Fruit fly (Drosophila melanogaster) whole organism, embryonic: ENCODE measurements around the gene RpS7.

ENCODE experiments used
- Awh ChIP-seq: fragments of 200-800 bp; sonication (Bioruptor generic); IDR thresholded peaks from 2 replicates; pipeline ENCODE4, ENCODE4 v1.3.6; 2022; ENCODE audit warnings: missing biosample characterization, missing genetic modification characterization
- BtbVII ChIP-seq: fragments of 200-800 bp; sonication (Bioruptor generic); optimal IDR thresholded peaks from 3 replicates; lab custom pipeline; 2017; ENCODE audit warnings: missing biosample characterization, mild to moderate bottlenecking, missing genetic modification characterization
- CG10267 ChIP-seq: fragments of 200-800 bp; sonication (Bioruptor generic); optimal IDR thresholded peaks from 2 replicates; lab custom pipeline; 2018; ENCODE audit warnings: missing biosample characterization, mild to moderate bottlenecking, missing genetic modification characterization, moderate library complexity
- CG11560 ChIP-seq: fragments of 200-800 bp; sonication (Bioruptor generic); IDR thresholded peaks from 3 replicates; pipeline ENCODE4 v1.3.6; 2022; ENCODE audit warnings: missing biosample characterization, missing genetic modification characterization
- CG12155 ChIP-seq: fragments of 200-800 bp; sonication (Bioruptor generic); optimal IDR thresholded peaks from 3 replicates; lab custom pipeline; 2016; ENCODE audit warnings: missing biosample characterization, missing genetic modification characterization
- CG12769 ChIP-seq: fragments of 200-800 bp; sonication (Bioruptor generic); optimal IDR thresholded peaks from 2 replicates; lab custom pipeline; 2019; ENCODE audit warnings: missing biosample characterization, mild to moderate bottlenecking, missing genetic modification characterization, moderate library complexity
- CG17385 ChIP-seq: fragments of 200-800 bp; sonication (Bioruptor generic); optimal IDR thresholded peaks from 3 replicates; lab custom pipeline; 2018; ENCODE audit warnings: missing biosample characterization, mild to moderate bottlenecking, missing genetic modification characterization
- CG17802 ChIP-seq: fragments of 200-800 bp; sonication (Bioruptor generic); optimal IDR thresholded peaks from 2 replicates; lab custom pipeline; 2018; ENCODE audit warnings: missing biosample characterization, mild to moderate bottlenecking, missing genetic modification characterization, moderate library complexity
- CG3163 ChIP-seq: fragments of 200-800 bp; sonication (Bioruptor generic); optimal IDR thresholded peaks from 3 replicates; lab custom pipeline; 2016; ENCODE audit warnings: missing biosample characterization, missing genetic modification characterization
- CG32767 ChIP-seq: fragments of 200-800 bp; sonication (Bioruptor generic); IDR thresholded peaks from 2 replicates; pipeline ENCODE4 v1.3.6; 2022; ENCODE audit warnings: missing biosample characterization, missing genetic modification characterization
- CG32772 ChIP-seq: fragments of 200-800 bp; sonication (Bioruptor generic); IDR thresholded peaks from 2 replicates; pipeline ENCODE4 v1.3.6; 2022; ENCODE audit warnings: missing biosample characterization, missing genetic modification characterization
- CG7372 ChIP-seq: fragments of 200-800 bp; sonication (Bioruptor generic); IDR thresholded peaks from 2 replicates; pipeline ENCODE4 v1.3.6; 2022; ENCODE audit warnings: missing biosample characterization, missing genetic modification characterization
- CG8281 ChIP-seq: fragments of 200-800 bp; sonication (Bioruptor generic); optimal IDR thresholded peaks from 2 replicates; lab custom pipeline; 2018; ENCODE audit warnings: missing biosample characterization, mild to moderate bottlenecking, missing genetic modification characterization, moderate library complexity
- CG8359 ChIP-seq: fragments of 200-800 bp; sonication (Bioruptor generic); optimal IDR thresholded peaks from 2 replicates; lab custom pipeline; 2017; ENCODE audit warnings: missing biosample characterization, mild to moderate bottlenecking, missing genetic modification characterization, borderline replicate concordance
- CG9727 ChIP-seq: fragments of 200-800 bp; sonication (Bioruptor generic); optimal IDR thresholded peaks from 3 replicates; lab custom pipeline; 2017; ENCODE audit warnings: missing biosample characterization, mild to moderate bottlenecking, missing genetic modification characterization
- D19A ChIP-seq: fragments of 200-800 bp; optimal IDR thresholded peaks from 3 replicates; lab custom pipeline; 2019; ENCODE audit warnings: missing biosample characterization, mild to moderate bottlenecking, missing genetic modification characterization, moderate library complexity
- Deaf1 ChIP-seq: fragments of 200-800 bp; optimal IDR thresholded peaks from 3 replicates; lab custom pipeline; 2019; ENCODE audit warnings: missing biosample characterization, mild to moderate bottlenecking, missing genetic modification characterization, moderate library complexity
- HLH3B ChIP-seq: fragments of 200-800 bp; sonication (Bioruptor generic); IDR thresholded peaks from 2 replicates; pipeline ENCODE4 v1.3.6; 2022; ENCODE audit warnings: missing biosample characterization, missing genetic modification characterization
- Max ChIP-seq: fragments of 200-800 bp; sonication (Bioruptor generic); optimal IDR thresholded peaks from 2 replicates; lab custom pipeline; 2016; ENCODE audit warnings: missing biosample characterization, mild to moderate bottlenecking, missing genetic modification characterization
- Med ChIP-seq: fragments of 200-800 bp; sonication (Bioruptor generic); peaks from one replicate; lab custom pipeline; 2016; ENCODE audit warnings: missing biosample characterization, missing genetic modification characterization, mild to moderate bottlenecking, inconsistent platforms, moderate library complexity
- Mrtf ChIP-seq: fragments of 200-800 bp; sonication (Bioruptor generic); IDR thresholded peaks from 3 replicates; pipeline ENCODE4 v1.3.6; 2022; ENCODE audit warnings: missing biosample characterization, missing genetic modification characterization
- Nf-YB ChIP-seq: fragments of 200-800 bp; sonication (Bioruptor generic); optimal IDR thresholded peaks from 3 replicates; lab custom pipeline; 2019; ENCODE audit warnings: missing biosample characterization, mild to moderate bottlenecking, missing genetic modification characterization, moderate library complexity
- Nf-YC ChIP-seq: fragments of 200-800 bp; optimal IDR thresholded peaks from 3 replicates; lab custom pipeline; 2019; ENCODE audit warnings: missing biosample characterization, mild to moderate bottlenecking, missing genetic modification characterization, moderate library complexity
- Pdp1 ChIP-seq, 2 experiments: fragments of 200-800 bp; sonication (Bioruptor generic); optimal IDR thresholded peaks; 3 replicates each; lab custom pipeline; 2016; ENCODE audit warnings: missing biosample characterization in 2 of 2, missing genetic modification characterization in 2 of 2, mild to moderate bottlenecking in 1 of 2, moderate library complexity in 1 of 2
- chinmo ChIP-seq: fragments of 200-800 bp; sonication (Bioruptor generic); IDR thresholded peaks from 4 replicates; pipeline ENCODE4 v1.3.6; 2022; ENCODE audit warnings: missing biosample characterization, missing genetic modification characterization; ENCODE audit not compliant: partially characterized antibody
- chm ChIP-seq: fragments of 200-800 bp; sonication (Bioruptor generic); IDR thresholded peaks from 2 replicates; pipeline ENCODE4 v1.3.6; 2022; ENCODE audit warnings: missing biosample characterization, missing genetic modification characterization
- crol ChIP-seq: fragments of 200-800 bp; sonication (Bioruptor generic); IDR thresholded peaks from 2 replicates; pipeline ENCODE4 v1.3.6; 2022; ENCODE audit warnings: missing biosample characterization, missing genetic modification characterization
- dysf ChIP-seq: fragments of 200-800 bp; sonication (Bioruptor generic); IDR thresholded peaks from 3 replicates; pipeline ENCODE4 v1.3.6; 2022; ENCODE audit warnings: missing biosample characterization, missing genetic modification characterization
- gce ChIP-seq: fragments of 200-800 bp; sonication (Bioruptor generic); IDR thresholded peaks from 3 replicates; pipeline ENCODE4 v1.3.6; 2022; ENCODE audit warnings: missing biosample characterization, missing genetic modification characterization
- gt ChIP-seq: fragments of 200-800 bp; sonication (Bioruptor generic); IDR thresholded peaks from 2 replicates; pipeline ENCODE4 v1.3.6; 2022; ENCODE audit warnings: missing biosample characterization, missing genetic modification characterization
- hbn ChIP-seq: fragments of 200-800 bp; sonication (Bioruptor generic); IDR thresholded peaks from 2 replicates; pipeline ENCODE4 v1.3.6; 2022; ENCODE audit warnings: missing biosample characterization, missing genetic modification characterization; ENCODE audit not compliant: partially characterized antibody
- jing ChIP-seq: fragments of 200-800 bp; sonication (Bioruptor generic); optimal IDR thresholded peaks from 2 replicates; lab custom pipeline; 2018; ENCODE audit warnings: missing biosample characterization, mild to moderate bottlenecking, missing genetic modification characterization
- lilli ChIP-seq: fragments of 200-800 bp; sonication (Bioruptor generic); optimal IDR thresholded peaks from 3 replicates; lab custom pipeline; 2016; ENCODE audit warnings: missing biosample characterization, missing genetic modification characterization
- maf-S ChIP-seq: fragments of 200-800 bp; sonication (Bioruptor generic); optimal IDR thresholded peaks from 2 replicates; lab custom pipeline; 2016; ENCODE audit warnings: missing biosample characterization, missing genetic modification characterization
- otp ChIP-seq: fragments of 200-800 bp; sonication (Bioruptor generic); IDR thresholded peaks from 3 replicates; pipeline ENCODE4, ENCODE4 v1.3.6; 2022; ENCODE audit warnings: missing biosample characterization, missing genetic modification characterization
- pb ChIP-seq: fragments of 200-800 bp; sonication (Bioruptor generic); optimal IDR thresholded peaks from 3 replicates; lab custom pipeline; 2016; ENCODE audit warnings: missing biosample characterization, missing genetic modification characterization
- pfk ChIP-seq: fragments of 200-800 bp; sonication (Bioruptor generic); optimal IDR thresholded peaks from 2 replicates; lab custom pipeline; 2018; ENCODE audit warnings: missing biosample characterization, mild to moderate bottlenecking, missing genetic modification characterization, moderate library complexity
- salm ChIP-seq: fragments of 200-800 bp; sonication (Bioruptor generic); optimal IDR thresholded peaks from 2 replicates; lab custom pipeline; 2018; ENCODE audit warnings: missing biosample characterization, mild to moderate bottlenecking, missing genetic modification characterization
- sd ChIP-seq: fragments of 200-800 bp; sonication (Bioruptor generic); optimal IDR thresholded peaks from 3 replicates; lab custom pipeline; 2018; ENCODE audit warnings: missing biosample characterization, mild to moderate bottlenecking, missing genetic modification characterization, moderate library complexity
- slp2 ChIP-seq: fragments of 200-800 bp; sonication (Bioruptor generic); optimal IDR thresholded peaks from 2 replicates; lab custom pipeline; 2016; ENCODE audit warnings: missing biosample characterization, missing genetic modification characterization
- so ChIP-seq: fragments of 200-800 bp; sonication (Bioruptor generic); IDR thresholded peaks from 3 replicates; pipeline ENCODE4 v1.3.6; 2022; ENCODE audit warnings: missing biosample characterization, missing genetic modification characterization
- sr ChIP-seq: fragments of 200-800 bp; sonication (Bioruptor generic); IDR thresholded peaks from 3 replicates; pipeline ENCODE4 v1.3.6; 2022; ENCODE audit warnings: missing biosample characterization, missing genetic modification characterization
- tna ChIP-seq: fragments of 200-800 bp; sonication (Bioruptor generic); IDR thresholded peaks from 2 replicates; pipeline ENCODE4 v1.3.6; 2022; ENCODE audit warnings: missing biosample characterization, missing genetic modification characterization; ENCODE audit not compliant: partially characterized antibody

RpS7 gene

DNA sequence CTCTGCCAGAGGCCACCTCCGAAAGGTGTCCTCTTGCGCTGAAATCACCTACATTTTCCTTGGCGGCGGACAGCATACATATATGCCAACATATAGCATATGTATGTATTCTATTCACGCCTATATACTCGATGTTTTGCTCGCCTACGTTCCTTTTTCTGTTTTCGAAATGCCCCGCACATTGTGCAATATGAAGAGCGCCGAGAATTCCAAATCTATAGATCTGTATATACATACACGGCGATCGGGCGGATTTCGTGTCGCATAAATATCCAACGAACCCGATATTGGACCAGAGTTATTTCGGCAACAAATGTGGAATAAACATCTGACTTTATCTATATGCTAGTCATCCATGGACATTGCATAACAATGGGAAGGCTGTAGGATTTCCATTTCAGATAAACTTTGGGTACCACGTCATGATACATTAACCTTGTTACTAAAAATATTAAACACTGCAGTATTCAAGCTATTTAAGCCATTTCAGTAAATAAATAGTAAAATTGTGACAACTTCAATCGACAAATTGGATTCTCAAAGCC lies 33.7 kb downstream of the RpS7 start (continued):
- TF ChIP-seq CG32772 (GFP tag; lab: Robert Waterston, UW) (no peak), pb (GFP tag; lab: Kevin White, UChicago) (no peak), so (GFP tag; lab: Robert Waterston, UW) (peak; percentile 65; the same call in 1 of the 3 replicates)

DNA sequence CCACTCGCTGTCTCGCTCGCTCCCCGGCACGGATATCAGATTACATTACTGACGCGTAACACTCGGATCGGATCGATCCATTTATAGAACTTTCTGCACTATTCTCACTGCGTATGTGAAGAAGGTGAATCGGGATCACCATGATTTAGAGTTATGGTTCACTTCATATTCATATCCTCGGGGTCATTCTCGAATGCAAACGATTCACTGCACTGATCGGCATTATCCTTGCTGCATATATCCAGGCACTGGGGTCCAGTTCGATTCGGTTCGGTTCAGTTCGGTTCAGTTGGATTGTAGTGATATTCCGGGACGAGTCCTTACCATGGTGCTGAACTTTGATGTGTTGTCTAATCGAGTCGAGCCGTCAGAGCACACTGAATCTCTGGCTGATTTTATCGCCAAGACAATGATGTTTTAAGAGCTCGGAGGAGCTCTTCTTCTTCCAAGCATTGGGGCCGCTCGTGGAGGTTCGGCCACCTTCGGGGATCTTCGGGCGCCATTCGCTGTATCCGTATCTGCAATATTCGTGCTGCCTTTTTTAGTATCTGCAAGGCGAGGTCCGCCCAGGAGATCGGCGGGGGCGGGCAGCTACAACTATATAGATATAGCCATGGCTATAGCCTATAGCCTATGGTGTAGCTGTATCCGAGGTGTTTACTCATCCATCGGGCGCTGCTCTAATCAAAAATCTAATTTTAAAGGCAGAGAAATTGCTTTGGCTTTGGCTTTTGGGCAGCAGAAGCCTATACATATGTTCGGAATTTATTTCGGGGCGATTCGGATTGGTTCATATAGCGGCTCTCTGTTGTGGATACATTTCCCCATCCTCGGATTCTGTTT lies 34.4 kb downstream of the RpS7 start, which contains the start of gene Mlc2:
Gene Mlc2 (minus strand): TSS at position 392 of the 843 bp plus-strand sequence.
- TF ChIP-seq slp2 (GFP tag; lab: Kevin White, UChicago) (no peak), salm (tag; lab: Kevin White, UChicago) (no peak), lilli (peak; percentile 84), Awh (GFP tag; lab: Robert Waterston, UW) (no peak), Max (GFP tag; lab: Kevin White, UChicago) (no peak), CG11560 (tag; lab: Robert Waterston, UW) (no peak), CG32767 (GFP tag; lab: Robert Waterston, UW) (peak; percentile 37; the same call in 1 of the 2 replicates), sd (no peak), chm (peak; percentile 38; the same call in 1 of the 2 replicates), D19A (tag; lab: Kevin White, UChicago) (no peak), CG12155 (GFP tag; lab: Kevin White, UChicago) (no peak), Med (GFP tag; lab: Kevin White, UChicago) (peak; percentile 53), CG8281 (no peak), otp (GFP tag; lab: Robert Waterston, UW) (no peak), Nf-YC (peak; percentile 43), HLH3B (GFP tag; lab: Robert Waterston, UW) (no peak), Mrtf (GFP tag; lab: Robert Waterston, UW) (peak; percentile 54; the same call in 1 of the 3 replicates), CG32772 (GFP tag; lab: Robert Waterston, UW) (no peak), crol (peak; percentile 66), CG8359 (GFP tag; lab: Kevin White, UChicago) (no peak), Deaf1 (tag; lab: Kevin White, UChicago) (peak; percentile 95), tna (GFP tag; lab: Robert Waterston, UW) (no peak), hbn (GFP tag; lab: Robert Waterston, UW) (no peak), CG17385 (GFP tag; lab: Kevin White, UChicago) (peak; percentile 60), CG3163 (GFP tag; lab: Kevin White, UChicago) (no peak), CG7372 (no peak), sr (GFP tag; lab: Robert Waterston, UW) (peak; percentile 52; the same call in 1 of the 3 replicates), pfk (GFP tag; lab: Kevin White, UChicago) (no peak), jing (no peak), CG10267 (tag; lab: Kevin White, UChicago) (no peak), dysf (GFP tag; lab: Robert Waterston, UW) (no peak), CG12769 (tag; lab: Kevin White, UChicago) (peak; percentile 44), gt (GFP tag; lab: Robert Waterston, UW) (no peak), Nf-YB (peak; percentile 48), CG17802 (tag; lab: Kevin White, UChicago) (no peak), chinmo (0 out of 4 replicates have a peak, but pooled peaks have one; percentile 53), Pdp1 (GFP tag; optimal IDR thresholded peaks at IDR 0.05; lab: Kevin White, UChicago) (peak in 1 of 2 experiments; percentile 85), maf-S (GFP tag; lab: Kevin White, UChicago) (no peak), BtbVII (GFP tag; lab: Kevin White, UChicago) (no peak), CG9727 (GFP tag; lab: Kevin White, UChicago) (no peak), gce (GFP tag; lab: Robert Waterston, UW) (0 out of 3 replicates have a peak, but pooled peaks have one; percentile 27)
